Worm (Caenorhabditis elegans): ENCODE measurements around the gene Y69A2AR.31.

Gene Y69A2AR.31

DNA sequence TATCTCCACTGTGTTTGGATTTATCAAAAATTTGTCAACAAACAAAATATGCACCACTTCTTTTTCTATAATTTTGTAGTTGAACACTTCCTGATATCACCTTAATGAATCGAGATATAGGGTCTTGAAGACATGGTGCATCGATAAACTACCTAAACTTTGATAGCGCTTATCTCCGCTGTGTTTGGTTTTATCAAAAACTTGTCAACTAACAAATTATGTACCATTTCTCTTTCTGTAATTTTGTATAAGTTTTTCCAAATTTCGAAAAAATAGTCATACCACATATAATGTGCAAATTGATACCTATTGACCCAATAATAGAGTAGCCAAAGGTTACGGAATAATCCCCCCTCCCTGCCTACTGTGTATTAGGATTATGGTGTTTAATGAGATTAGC, 33.7 kb downstream of the Y69A2AR.31 start:
- TF ChIP-seq ceh-83 (GFP tag; optimal IDR thresholded peaks at IDR 0.05) (no peak), nhr-2 (tag; optimal IDR thresholded peaks at IDR 0.05) (peak; percentile 30), flh-1 (GFP tag; optimal IDR thresholded peaks at IDR 0.05) (no peak), lin-32 (GFP tag; optimal IDR thresholded peaks at IDR 0.05) (no peak), ham-2 (GFP tag; optimal IDR thresholded peaks at IDR 0.05) (no peak)

- TF ChIP-seq nhr-2 (tag; optimal IDR thresholded peaks at IDR 0.05), result no peak
These were observed 35.6 kb downstream of the Y69A2AR.31 start, which contains the start of gene ngn-1 for ce11 chrIV:2628171-2628570. TSS of gene ngn-1 (minus strand) at chrIV:2628271.

DNA sequence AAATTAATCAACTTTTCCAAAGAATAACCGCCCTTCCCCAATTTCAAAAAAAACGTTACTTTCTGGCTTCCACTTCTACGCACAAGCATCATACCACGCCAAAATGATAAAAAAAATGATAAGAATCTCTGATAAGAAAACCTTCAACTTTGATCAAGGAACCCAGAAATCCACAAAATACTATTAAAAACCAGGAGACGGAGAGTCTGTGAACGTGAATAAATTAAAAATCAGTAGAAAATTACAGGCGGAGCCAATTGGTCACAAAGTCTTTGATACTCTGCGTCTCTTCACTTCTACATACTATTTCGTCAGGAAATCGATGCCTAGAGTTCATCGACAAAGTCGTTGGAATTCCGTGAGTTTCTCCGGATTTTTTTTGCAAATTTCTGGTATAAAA, 45.2 kb downstream of the Y69A2AR.31 start, which contains the start of gene smf-3:
TSS of gene smf-3 (plus strand) at position 259 of the 400 bp plus-strand sequence.
- TF ChIP-seq bed-3 (GFP tag; optimal IDR thresholded peaks at IDR 0.05) (no peak), elt-1 (tag; optimal IDR thresholded peaks at IDR 0.05; ENCODE audit: borderline replicate concordance, insufficient read depth) (no peak), zip-8 (tag; optimal IDR thresholded peaks at IDR 0.05) (no peak), ceh-39 (tag; optimal IDR thresholded peaks at IDR 0.05) (no peak), lin-13 (tag; optimal IDR thresholded peaks at IDR 0.05) (no peak), ham-2 (GFP tag; optimal IDR thresholded peaks at IDR 0.05) (no peak), hlh-1 (tag; optimal IDR thresholded peaks at IDR 0.05) (no peak), M03D4.4 (tag; optimal IDR thresholded peaks at IDR 0.05) (no peak), sptf-1 (tag; optimal IDR thresholded peaks at IDR 0.05) (no peak), mep-1 (tag; optimal IDR thresholded peaks at IDR 0.05) (no peak), cnd-1 (tag; optimal IDR thresholded peaks at IDR 0.05) (no peak), flh-1 (GFP tag; optimal IDR thresholded peaks at IDR 0.05) (no peak), unc-39 (tag; optimal IDR thresholded peaks at IDR 0.05) (no peak), nhr-12 (tag; optimal IDR thresholded peaks at IDR 0.05) (no peak), nhr-28 (tag; optimal IDR thresholded peaks at IDR 0.05) (no peak), lin-32 (GFP tag; optimal IDR thresholded peaks at IDR 0.05) (no peak), ztf-11 (tag; optimal IDR thresholded peaks at IDR 0.05) (no peak), blmp-1 (tag; optimal IDR thresholded peaks at IDR 0.05) (no peak), unc-62 (GFP tag; optimal IDR thresholded peaks at IDR 0.05) (no peak)

- no peak for TF ChIP-seq unc-120 (tag; optimal IDR thresholded peaks at IDR 0.05; ENCODE audit: poor library complexity, severe bottlenecking)
These were observed 47.0 kb downstream of the Y69A2AR.31 start for ce11 chrIV:2616853-2617252.

DNA sequence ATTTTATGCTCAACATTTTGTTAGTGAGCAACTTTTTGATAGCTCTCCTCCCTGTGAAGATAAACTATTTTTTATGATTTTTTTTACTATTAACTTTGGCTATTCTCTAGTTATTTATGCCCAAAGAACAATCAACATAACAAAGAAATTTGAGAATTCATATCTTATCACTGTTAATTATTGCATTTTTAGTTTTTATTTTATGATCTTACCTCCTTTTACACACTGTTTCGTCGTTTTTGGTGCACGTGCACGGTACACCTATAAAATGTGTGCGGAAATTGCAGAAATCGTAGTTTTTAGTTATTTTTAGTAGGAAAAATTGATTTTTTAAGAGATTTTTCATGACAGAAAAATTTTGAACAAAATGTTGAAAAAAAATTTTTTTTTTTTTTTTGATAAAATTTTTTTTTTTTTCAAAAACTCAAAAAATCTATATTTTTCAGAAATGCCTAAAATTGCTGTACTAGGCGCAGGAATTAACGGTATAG, 50.0 kb downstream of the Y69A2AR.31 start, which contains the start of gene daao-1:
TSS of gene daao-1 (plus strand) at position 441 of the 491 bp plus-strand sequence.
- TF ChIP-seq elt-3 (tag; optimal IDR thresholded peaks at IDR 0.05) (no peak), lin-13 (tag; optimal IDR thresholded peaks at IDR 0.05) (no peak), blmp-1 (tag; optimal IDR thresholded peaks at IDR 0.05) (no peak), tbx-8 (GFP tag; optimal IDR thresholded peaks at IDR 0.05) (no peak), unc-39 (tag; optimal IDR thresholded peaks at IDR 0.05) (no peak), drap-1 (GFP tag; optimal IDR thresholded peaks at IDR 0.05) (no peak), M03D4.4 (tag; optimal IDR thresholded peaks at IDR 0.05) (no peak), ceh-39 (tag; optimal IDR thresholded peaks at IDR 0.05) (no peak), snpc-4 (tag; optimal IDR thresholded peaks at IDR 0.05) (no peak), ceh-43 (GFP tag; optimal IDR thresholded peaks at IDR 0.05) (no peak), unc-62 (GFP tag; optimal IDR thresholded peaks at IDR 0.05) (no peak), flh-1 (GFP tag; optimal IDR thresholded peaks at IDR 0.05) (no peak), lsy-2 (tag; optimal IDR thresholded peaks at IDR 0.05) (no peak), nhr-76 (tag; optimal IDR thresholded peaks at IDR 0.05) (no peak), nhr-12 (tag; optimal IDR thresholded peaks at IDR 0.05) (no peak), elt-1 (tag; optimal IDR thresholded peaks at IDR 0.05; ENCODE audit: borderline replicate concordance, insufficient read depth) (no peak), pha-4 (tag; optimal IDR thresholded peaks at IDR 0.05) (no peak), nhr-237 (tag; optimal IDR thresholded peaks at IDR 0.05) (no peak)

DNA sequence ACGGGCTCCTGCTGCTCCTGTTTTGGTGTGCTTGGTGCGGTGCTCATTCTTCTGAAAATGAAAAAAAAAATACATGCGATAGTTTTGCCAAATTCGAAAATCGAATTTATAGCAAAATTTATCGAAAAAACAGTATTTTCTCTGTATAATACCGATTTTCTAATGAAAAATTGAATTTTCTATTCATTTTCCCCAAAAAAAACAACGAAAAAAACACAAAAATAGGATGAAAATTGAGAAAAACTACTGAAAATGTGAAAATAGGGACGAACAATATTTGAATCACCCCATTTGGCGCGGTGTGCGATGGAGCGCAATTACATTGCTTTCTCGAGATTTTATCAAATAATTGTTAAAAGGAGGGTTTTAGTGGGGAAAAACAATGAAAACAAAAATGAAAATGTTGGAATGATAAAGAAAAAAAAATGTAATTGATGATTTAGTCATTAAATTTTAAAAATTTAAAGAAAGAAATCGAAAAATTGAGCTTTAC, 50.7 kb downstream of the Y69A2AR.31 start, which contains the start of gene Y69A2AR.28:
TSS of gene Y69A2AR.28 (minus strand) at position 51 of the 493 bp plus-strand sequence.
- TF ChIP-seq unc-120 (tag; optimal IDR thresholded peaks at IDR 0.05; ENCODE audit: poor library complexity, severe bottlenecking), result peak; percentile 88
- no peak for TF ChIP-seq nhr-2 (tag; optimal IDR thresholded peaks at IDR 0.05)
- no peak for TF ChIP-seq ztf-11 (tag; optimal IDR thresholded peaks at IDR 0.05)
